Worm (Caenorhabditis elegans) whole organism, L4/young adult: Measurements from ENCODE around the gene atn-1.

Experiments
- dao-5 ChIP-seq: sonication (generic microtip); optimal IDR thresholded peaks from 2 replicates; lab custom pipeline; 2016; ENCODE audit warnings: missing genotype, missing genetic modification characterization, moderate library complexity, missing compliant biosample characterization
- him-1 ChIP-seq: sonication (generic microtip); optimal IDR thresholded peaks from 2 replicates; lab custom pipeline; 2016; ENCODE audit warnings: missing genotype, missing genetic modification reagents, missing genetic modification characterization, missing compliant biosample characterization

ce11 chrV:12466653-12467052 lies 11.6 kb upstream of the atn-1 start:
- TF ChIP-seq dao-5 (no peak), him-1 (tag; lab: Kevin White, UChicago) (no peak)
